Worm (Caenorhabditis elegans): ENCODE measurements around the gene W01G7.4.

The W01G7.4 gene

DNA sequence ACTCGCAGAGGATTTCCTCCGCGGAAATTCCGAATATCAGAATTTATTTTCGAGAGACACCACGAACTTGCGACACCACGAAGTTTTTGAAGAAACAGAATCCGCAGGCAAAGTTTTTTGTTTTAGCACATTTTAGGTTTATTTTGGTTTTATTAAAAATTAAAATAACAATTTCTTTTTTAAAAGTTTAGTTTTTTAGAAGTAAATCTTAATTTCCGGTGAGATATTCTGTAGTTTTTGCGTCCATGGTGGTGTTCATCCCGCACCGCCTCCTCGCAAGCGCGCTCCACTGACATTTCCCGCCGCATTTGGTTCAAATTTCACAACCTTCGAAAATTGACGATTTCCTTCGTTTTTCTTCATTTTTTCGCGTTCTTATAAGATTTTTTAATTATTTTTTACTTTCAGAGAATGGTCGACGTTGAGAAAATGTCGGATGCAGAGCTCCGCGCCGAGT, 2.5 kb downstream of the W01G7.4 start, which contains the start of gene lem-2 (continued):
- TF ChIP-seq lin-35 (GFP tag; optimal IDR thresholded peaks at IDR 0.05), result peak; percentile 87 to 90

DNA sequence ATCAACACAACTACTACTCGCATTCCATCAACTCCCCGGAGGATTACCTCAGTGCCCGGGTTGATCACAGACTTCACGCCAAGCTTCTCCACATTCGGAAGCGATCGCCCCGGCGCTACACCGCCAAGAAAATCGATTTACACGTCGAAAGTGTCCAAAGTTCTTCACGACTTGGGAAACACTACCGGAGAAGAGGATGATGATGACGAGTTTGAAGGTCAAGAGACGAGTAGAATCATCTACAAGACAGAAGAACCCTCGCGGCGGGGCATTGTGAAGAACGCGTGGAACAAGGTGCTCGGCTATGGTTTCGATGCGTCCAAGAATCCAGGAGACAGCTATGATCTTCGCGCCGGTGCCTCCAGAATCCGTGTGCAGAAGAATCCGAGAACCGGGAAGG, 3.5 kb downstream of the W01G7.4 start:
- TF ChIP-seq efl-1 (optimal IDR thresholded peaks at IDR 0.05), result no peak
- peak in 1 of 2 experiments; percentile 91 for TF ChIP-seq efl-1 (GFP tag; optimal IDR thresholded peaks at IDR 0.05 in 1 of 2)
- TF ChIP-seq nhr-28 (tag; optimal IDR thresholded peaks at IDR 0.05), result no peak
- no peak for TF ChIP-seq ces-1 (GFP tag; optimal IDR thresholded peaks at IDR 0.05)

DNA sequence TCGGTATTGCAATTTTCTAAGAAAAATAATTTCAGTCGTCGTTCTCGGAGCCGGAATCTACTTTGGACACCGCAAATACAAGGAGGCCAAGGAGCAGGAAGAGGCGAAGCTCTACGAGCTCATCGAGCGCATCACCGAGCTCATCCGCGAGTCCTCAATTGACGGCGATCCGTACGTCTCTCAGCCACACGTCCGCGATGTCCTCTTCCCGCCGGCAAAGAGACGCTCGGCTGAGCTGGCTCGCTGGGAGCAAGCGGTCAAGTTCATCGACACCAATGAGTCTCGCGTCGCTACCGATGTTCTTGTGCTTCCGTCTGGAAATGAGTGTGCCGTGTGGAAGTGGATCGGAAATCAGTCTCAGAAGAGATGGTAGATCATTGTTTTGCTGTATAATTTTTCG, 4.9 kb downstream of the W01G7.4 start:
- TF ChIP-seq ceh-90 (tag; optimal IDR thresholded peaks at IDR 0.05) (no peak), unc-98 (GFP tag; IDR thresholded peaks at IDR 0.05) (no peak), efl-1 (optimal IDR thresholded peaks at IDR 0.05) (no peak), efl-1 (GFP tag; optimal IDR thresholded peaks at IDR 0.05 in 1 of 2) (peak in 1 of 2 experiments; percentile 10), lin-15B (tag; optimal IDR thresholded peaks at IDR 0.05) (no peak)

DNA sequence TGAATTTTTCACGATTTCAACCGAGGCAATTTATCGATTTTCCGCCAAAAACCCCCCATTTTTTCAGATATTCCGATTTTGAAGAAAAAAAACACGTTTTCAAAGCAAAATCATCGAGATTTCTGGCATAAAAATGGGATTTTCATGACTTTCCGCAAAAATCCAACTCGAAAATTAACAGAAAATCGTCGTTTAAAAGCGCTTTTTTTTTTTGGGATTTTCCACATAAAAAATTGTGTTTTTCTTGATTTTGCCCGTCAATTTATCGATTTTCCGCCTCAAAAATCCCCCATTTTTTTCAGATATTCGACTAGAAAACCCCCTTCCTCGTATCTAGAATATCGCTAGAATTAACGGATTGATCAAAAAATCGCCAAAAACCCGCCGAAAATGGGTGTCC, 8.1 kb downstream of the W01G7.4 start, which contains the start of gene xrn-1:
xrn-1 (plus strand) TSS at position 301 of the 400 bp plus-strand sequence.
- no peak for TF ChIP-seq nhr-77 (tag; optimal IDR thresholded peaks at IDR 0.05)
- no peak for TF ChIP-seq mab-9 (GFP tag; IDR thresholded peaks at IDR 0.05)
- TF ChIP-seq mef-2 (tag; optimal IDR thresholded peaks at IDR 0.05), result no peak
- no peak for TF ChIP-seq aha-1 (tag; optimal IDR thresholded peaks at IDR 0.05)
- no peak for TF ChIP-seq C34B4.2 (tag; optimal IDR thresholded peaks at IDR 0.05)
- no peak for TF ChIP-seq nhr-90 (tag; optimal IDR thresholded peaks at IDR 0.05; ENCODE audit: poor library complexity)
- no peak for TF ChIP-seq irx-1 (tag; optimal IDR thresholded peaks at IDR 0.05)

DNA sequence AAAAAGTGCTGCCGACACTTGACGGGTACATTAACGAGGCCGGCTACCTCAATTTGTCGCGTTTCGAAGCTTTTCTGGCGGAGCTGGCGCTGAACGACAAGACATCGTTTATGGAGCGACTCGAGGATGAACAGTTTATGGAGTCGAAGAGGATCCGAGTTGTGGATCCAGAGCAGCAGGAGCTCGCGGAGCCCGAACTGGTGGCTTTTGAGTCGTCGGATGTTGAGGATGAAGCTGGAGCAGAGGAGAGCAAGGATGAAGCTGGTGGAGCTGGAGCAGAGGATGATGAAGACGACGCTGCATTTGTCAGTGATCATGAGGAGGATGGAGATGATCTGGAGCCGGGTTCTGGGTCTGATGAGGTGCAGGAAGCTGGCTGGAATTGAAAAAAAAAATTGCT, 14.3 kb downstream of the W01G7.4 start:
- no peak for TF ChIP-seq mab-9 (GFP tag; IDR thresholded peaks at IDR 0.05)
- TF ChIP-seq dpl-1 (GFP tag; optimal IDR thresholded peaks at IDR 0.05), result no peak
- TF ChIP-seq elt-2 (tag; optimal IDR thresholded peaks at IDR 0.05), result no peak
- TF ChIP-seq unc-130 (tag; optimal IDR thresholded peaks at IDR 0.05), result no peak
- TF ChIP-seq egl-13 (tag; optimal IDR thresholded peaks at IDR 0.05), result no peak
- TF ChIP-seq jun-1 (tag; optimal IDR thresholded peaks at IDR 0.05), result no peak
- TF ChIP-seq elt-3 (tag; optimal IDR thresholded peaks at IDR 0.05), result no peak
- no peak for TF ChIP-seq nhr-77 (tag; optimal IDR thresholded peaks at IDR 0.05)
- no peak for TF ChIP-seq nhr-90 (tag; optimal IDR thresholded peaks at IDR 0.05; ENCODE audit: poor library complexity)
- no peak for TF ChIP-seq rnt-1 (tag; optimal IDR thresholded peaks at IDR 0.05)
- TF ChIP-seq nhr-20 (tag; optimal IDR thresholded peaks at IDR 0.05), result no peak
- TF ChIP-seq C04F5.9 (tag; optimal IDR thresholded peaks at IDR 0.05), result no peak
- TF ChIP-seq lsy-2 (tag; optimal IDR thresholded peaks at IDR 0.05), result no peak
- TF ChIP-seq unc-98 (GFP tag; IDR thresholded peaks at IDR 0.05), result no peak
- TF ChIP-seq blmp-1 (tag; optimal IDR thresholded peaks at IDR 0.05), result no peak

DNA sequence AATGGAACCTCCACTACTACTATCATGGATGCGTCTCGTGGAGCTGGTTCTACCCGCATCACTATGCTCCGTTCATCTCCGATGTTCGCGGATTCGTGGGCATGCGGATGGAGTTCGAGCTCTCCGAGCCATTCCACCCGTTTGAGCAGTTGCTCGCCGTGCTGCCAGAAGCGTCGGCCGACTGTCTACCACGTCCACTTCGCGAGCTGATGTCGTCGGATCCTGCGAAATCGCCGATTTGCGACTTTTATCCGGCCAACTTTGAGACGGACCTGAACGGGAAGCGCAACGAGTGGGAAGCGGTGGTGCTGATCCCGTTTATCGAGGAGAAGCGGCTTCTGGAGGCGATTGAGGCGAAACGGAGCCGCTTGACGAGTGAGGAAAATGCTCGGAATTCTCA, 17.3 kb downstream of the W01G7.4 start:
- no peak for TF ChIP-seq hlh-17 (GFP tag; optimal IDR thresholded peaks at IDR 0.05; ENCODE audit: borderline replicate concordance)
- TF ChIP-seq aha-1 (tag; optimal IDR thresholded peaks at IDR 0.05), result no peak
- no peak for TF ChIP-seq ces-1 (GFP tag; optimal IDR thresholded peaks at IDR 0.05)
- TF ChIP-seq nhr-11 (tag; optimal IDR thresholded peaks at IDR 0.05), result no peak
- no peak for TF ChIP-seq ceh-63 (GFP tag; optimal IDR thresholded peaks at IDR 0.05)
- no peak for TF ChIP-seq fkh-10 (GFP tag; optimal IDR thresholded peaks at IDR 0.05)
- TF ChIP-seq pqm-1 (tag; optimal IDR thresholded peaks at IDR 0.05), result no peak
- no peak for TF ChIP-seq pag-3 (tag; optimal IDR thresholded peaks at IDR 0.05; ENCODE audit: borderline replicate concordance, insufficient read depth)
- TF ChIP-seq skn-1 (tag; optimal IDR thresholded peaks at IDR 0.05), result no peak
- TF ChIP-seq grh-1 (GFP tag; IDR thresholded peaks at IDR 0.05), result no peak
- TF ChIP-seq dsc-1 (tag; optimal IDR thresholded peaks at IDR 0.05), result no peak
- TF ChIP-seq F16B12.6 (tag; optimal IDR thresholded peaks at IDR 0.05), result no peak
- no peak for TF ChIP-seq egl-13 (tag; optimal IDR thresholded peaks at IDR 0.05)
- TF ChIP-seq unc-30 (tag; optimal IDR thresholded peaks at IDR 0.05), result no peak
- TF ChIP-seq nhr-19 (GFP tag; conservative IDR thresholded peaks at IDR 0.05), result no peak
